Worm (Caenorhabditis elegans): ENCODE measurements around the gene irg-6.

DNA sequence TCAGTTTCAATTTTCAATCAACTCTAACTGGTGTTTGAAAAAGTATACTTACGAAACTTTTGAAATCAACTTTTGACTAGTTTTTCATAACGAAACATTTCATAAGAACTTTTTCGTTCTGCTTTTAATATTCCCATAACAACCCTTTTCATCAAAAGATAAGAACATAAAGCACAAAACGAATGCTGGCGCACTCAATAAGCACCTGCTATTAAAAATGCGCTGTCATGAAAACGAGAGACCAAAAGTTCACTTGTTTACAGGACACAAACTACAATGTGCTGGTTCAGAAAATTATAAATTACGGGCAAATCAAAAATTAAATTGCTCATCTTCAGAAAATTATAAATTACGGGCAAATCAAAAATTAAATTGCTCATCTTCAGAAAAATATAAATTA is 23.7 kb downstream of the irg-6 start:
- TF ChIP-seq unc-62 (GFP tag; optimal IDR thresholded peaks at IDR 0.05) = no peak
- no peak for TF ChIP-seq madf-8 (GFP tag; conservative IDR thresholded peaks at IDR 0.05)
- no peak for TF ChIP-seq lag-1 (GFP tag; IDR thresholded peaks at IDR 0.05)
- TF ChIP-seq F49E8.2 (tag; optimal IDR thresholded peaks at IDR 0.05; ENCODE audit: insufficient read depth) = no peak
- TF ChIP-seq mxl-1 (tag; optimal IDR thresholded peaks at IDR 0.05) = no peak
- TF ChIP-seq ztf-6 (GFP tag; IDR thresholded peaks at IDR 0.05) = no peak
- TF ChIP-seq dpl-1 (GFP tag; optimal IDR thresholded peaks at IDR 0.05) = no peak
- TF ChIP-seq F39B2.1 (GFP tag; IDR thresholded peaks at IDR 0.05) = no peak
- TF ChIP-seq fkh-3 (tag; optimal IDR thresholded peaks at IDR 0.05) = no peak
- TF ChIP-seq sea-2 (GFP tag; IDR thresholded peaks at IDR 0.05) = no peak
- no peak for TF ChIP-seq Y67H2A.10 (GFP tag; conservative IDR thresholded peaks at IDR 0.05)

Measured in whole organism, young adult.